Fruit fly (Drosophila melanogaster) whole organism, embryonic: ENCODE measurements around the gene CG44476.

ENCODE experiments used
- Awh ChIP-seq: fragments of 200-800 bp; sonication (Bioruptor generic); IDR thresholded peaks from 2 replicates; pipeline ENCODE4, ENCODE4 v1.3.6; 2022; ENCODE audit warnings: missing biosample characterization, missing genetic modification characterization
- CG10366 ChIP-seq: fragments of 200-800 bp; sonication (Bioruptor generic); IDR thresholded peaks from 2 replicates; pipeline ENCODE4 v1.3.6; 2022; ENCODE audit warnings: missing biosample characterization, missing genetic modification characterization
- CG10654 ChIP-seq: fragments of 200-800 bp; sonication (Bioruptor generic); optimal IDR thresholded peaks from 2 replicates; lab custom pipeline; 2016; ENCODE audit warnings: missing biosample characterization, missing genetic modification characterization
- CG11504 ChIP-seq: fragments of 200-800 bp; sonication (Bioruptor generic); optimal IDR thresholded peaks from 3 replicates; lab custom pipeline; 2019; ENCODE audit warnings: missing biosample characterization, mild to moderate bottlenecking, missing genetic modification characterization, moderate library complexity
- CG11723 ChIP-seq: fragments of 200-800 bp; sonication (Bioruptor generic); optimal IDR thresholded peaks from 2 replicates; lab custom pipeline; 2017; ENCODE audit warnings: missing biosample characterization, mild to moderate bottlenecking, missing genetic modification characterization
- CG12071 ChIP-seq: fragments of 200-800 bp; sonication (Bioruptor generic); optimal IDR thresholded peaks from 3 replicates; lab custom pipeline; 2018; ENCODE audit warnings: missing biosample characterization, mild to moderate bottlenecking, missing genetic modification characterization
- CG12236 ChIP-seq: fragments of 200-800 bp; sonication (Bioruptor generic); optimal IDR thresholded peaks from 2 replicates; lab custom pipeline; 2016; ENCODE audit warnings: missing biosample characterization, missing genetic modification characterization
- CG13624 ChIP-seq: fragments of 200-800 bp; sonication (Bioruptor generic); optimal IDR thresholded peaks from 2 replicates; lab custom pipeline; 2016; ENCODE audit warnings: missing biosample characterization, missing genetic modification characterization
- CG18011 ChIP-seq: fragments of 200-800 bp; sonication (Bioruptor generic); optimal IDR thresholded peaks from 2 replicates; lab custom pipeline; 2017; ENCODE audit warnings: missing biosample characterization, missing genetic modification characterization, mild to moderate bottlenecking, moderate library complexity, missing genotype
- CG30020 ChIP-seq: fragments of 200-800 bp; optimal IDR thresholded peaks from 2 replicates; lab custom pipeline; 2019; ENCODE audit warnings: missing biosample characterization, mild to moderate bottlenecking, missing genetic modification characterization, moderate library complexity
- CG34376 ChIP-seq: fragments of 200-800 bp; sonication (Bioruptor generic); optimal IDR thresholded peaks from 2 replicates; lab custom pipeline; 2018; ENCODE audit warnings: missing biosample characterization, mild to moderate bottlenecking, missing genetic modification characterization
- CG3838 ChIP-seq: fragments of 200-800 bp; sonication (Bioruptor generic); optimal IDR thresholded peaks from 3 replicates; lab custom pipeline; 2016; ENCODE audit warnings: missing biosample characterization, missing genetic modification characterization
- CG5953 ChIP-seq: fragments of 200-800 bp; sonication (Bioruptor generic); IDR thresholded peaks from 2 replicates; pipeline ENCODE4 v1.3.6; 2022; ENCODE audit warnings: missing biosample characterization, missing genetic modification characterization
- CG9932 ChIP-seq: fragments of 200-800 bp; sonication (Bioruptor generic); IDR thresholded peaks from 2 replicates; pipeline ENCODE4 v1.3.6; 2022; ENCODE audit warnings: missing biosample characterization, missing genetic modification characterization
- D19A ChIP-seq: fragments of 200-800 bp; optimal IDR thresholded peaks from 3 replicates; lab custom pipeline; 2019; ENCODE audit warnings: missing biosample characterization, mild to moderate bottlenecking, missing genetic modification characterization, moderate library complexity
- Dip3 ChIP-seq: fragments of 200-800 bp; sonication (Bioruptor generic); optimal IDR thresholded peaks from 3 replicates; lab custom pipeline; 2016; ENCODE audit warnings: missing biosample characterization, missing genetic modification characterization
- Doc3 ChIP-seq: fragments of 200-800 bp; sonication (Bioruptor generic); IDR thresholded peaks from 3 replicates; pipeline ENCODE4 v1.3.6; 2022; ENCODE audit warnings: missing biosample characterization, missing genetic modification characterization; ENCODE audit not compliant: partially characterized antibody
- Gug ChIP-seq: fragments of 200-800 bp; sonication (Bioruptor generic); IDR thresholded peaks from 4 replicates; pipeline ENCODE4 v1.3.6; 2022; ENCODE audit warnings: missing biosample characterization, missing genetic modification characterization
- HLH3B ChIP-seq: fragments of 200-800 bp; sonication (Bioruptor generic); IDR thresholded peaks from 2 replicates; pipeline ENCODE4 v1.3.6; 2022; ENCODE audit warnings: missing biosample characterization, missing genetic modification characterization
- Nf-YA ChIP-seq: fragments of 200-800 bp; sonication (Bioruptor generic); IDR thresholded peaks from 2 replicates; pipeline ENCODE4 v1.3.6; 2022; ENCODE audit warnings: missing biosample characterization, missing genetic modification characterization
- NfI ChIP-seq: fragments of 200-800 bp; sonication (Bioruptor generic); optimal IDR thresholded peaks from 3 replicates; lab custom pipeline; 2018; ENCODE audit warnings: missing biosample characterization, mild to moderate bottlenecking, missing genetic modification characterization, moderate library complexity
- Rx ChIP-seq: fragments of 200-800 bp; sonication (Bioruptor generic); IDR thresholded peaks from 2 replicates; pipeline ENCODE4 v1.3.6; 2022; ENCODE audit warnings: missing biosample characterization, missing genetic modification characterization
- Six4 ChIP-seq: fragments of 200-800 bp; sonication (Bioruptor generic); optimal IDR thresholded peaks from 2 replicates; lab custom pipeline; 2016; ENCODE audit warnings: missing biosample characterization, missing genetic modification characterization
- Vsx1 ChIP-seq: fragments of 200-800 bp; sonication (Bioruptor generic); optimal IDR thresholded peaks from 2 replicates; lab custom pipeline; 2017; ENCODE audit warnings: missing biosample characterization, mild to moderate bottlenecking, missing genetic modification characterization, missing genetic modification reagents
- ci ChIP-seq: fragments of 200-800 bp; sonication (Bioruptor generic); IDR thresholded peaks from 3 replicates; pipeline ENCODE4 v1.3.6; 2022; ENCODE audit warnings: missing biosample characterization, missing genetic modification characterization
- da ChIP-seq: fragments of 200-800 bp; sonication (Bioruptor generic); optimal IDR thresholded peaks from 2 replicates; lab custom pipeline; 2016; ENCODE audit warnings: missing biosample characterization, missing genetic modification characterization
- dmrt99B ChIP-seq: fragments of 200-800 bp; sonication (Bioruptor generic); optimal IDR thresholded peaks from 2 replicates; lab custom pipeline; 2018; ENCODE audit warnings: missing biosample characterization, mild to moderate bottlenecking, missing genetic modification characterization, moderate library complexity
- ems ChIP-seq: fragments of 200-800 bp; sonication (Bioruptor generic); optimal IDR thresholded peaks from 3 replicates; lab custom pipeline; 2016; ENCODE audit warnings: missing biosample characterization, missing genetic modification characterization
- en ChIP-seq: fragments of 200-800 bp; sonication (Bioruptor generic); optimal IDR thresholded peaks from 2 replicates; lab custom pipeline; 2016; ENCODE audit warnings: missing biosample characterization, missing genetic modification characterization
- hbn ChIP-seq: fragments of 200-800 bp; sonication (Bioruptor generic); IDR thresholded peaks from 2 replicates; pipeline ENCODE4 v1.3.6; 2022; ENCODE audit warnings: missing biosample characterization, missing genetic modification characterization; ENCODE audit not compliant: partially characterized antibody
- her ChIP-seq: fragments of 200-800 bp; sonication (Bioruptor generic); optimal IDR thresholded peaks from 2 replicates; lab custom pipeline; 2016; ENCODE audit warnings: missing biosample characterization, missing genetic modification characterization
- lab ChIP-seq: fragments of 200-800 bp; sonication (Bioruptor generic); optimal IDR thresholded peaks from 3 replicates; lab custom pipeline; 2017; ENCODE audit warnings: missing biosample characterization, missing genetic modification characterization, mild to moderate bottlenecking, moderate library complexity, missing genetic modification reagents
- nerfin-1 ChIP-seq: fragments of 200-800 bp; sonication (Bioruptor generic); optimal IDR thresholded peaks from 3 replicates; lab custom pipeline; 2019; ENCODE audit warnings: missing biosample characterization, mild to moderate bottlenecking, missing genetic modification characterization, moderate library complexity
- nerfin-2 ChIP-seq: fragments of 200-800 bp; sonication (Bioruptor generic); IDR thresholded peaks from 2 replicates; pipeline ENCODE4 v1.3.6; 2022; ENCODE audit warnings: missing biosample characterization, missing genetic modification characterization; ENCODE audit not compliant: partially characterized antibody
- org-1 ChIP-seq: fragments of 200-800 bp; sonication (Bioruptor generic); optimal IDR thresholded peaks from 2 replicates; lab custom pipeline; 2017; ENCODE audit warnings: missing biosample characterization, missing genetic modification characterization
- otp ChIP-seq: fragments of 200-800 bp; sonication (Bioruptor generic); IDR thresholded peaks from 3 replicates; pipeline ENCODE4, ENCODE4 v1.3.6; 2022; ENCODE audit warnings: missing biosample characterization, missing genetic modification characterization
- pros ChIP-seq: fragments of 200-800 bp; sonication (Bioruptor generic); optimal IDR thresholded peaks from 3 replicates; lab custom pipeline; 2019; ENCODE audit warnings: missing biosample characterization, mild to moderate bottlenecking, missing genetic modification characterization, moderate library complexity
- pzg ChIP-seq: fragments of 200-800 bp; sonication (Bioruptor generic); optimal IDR thresholded peaks from 3 replicates; lab custom pipeline; 2018; ENCODE audit warnings: missing biosample characterization, mild to moderate bottlenecking, missing genetic modification characterization, moderate library complexity
- run ChIP-seq: fragments of 200-800 bp; sonication (Bioruptor generic); optimal IDR thresholded peaks from 3 replicates; lab custom pipeline; 2018; ENCODE audit warnings: missing biosample characterization, mild to moderate bottlenecking, missing genetic modification characterization
- schlank ChIP-seq: fragments of 200-800 bp; sonication (Bioruptor generic); optimal IDR thresholded peaks from 2 replicates; lab custom pipeline; 2018; ENCODE audit warnings: missing biosample characterization, mild to moderate bottlenecking, missing genetic modification characterization
- shn ChIP-seq: fragments of 200-800 bp; sonication (Bioruptor generic); optimal IDR thresholded peaks from 3 replicates; lab custom pipeline; 2016; ENCODE audit warnings: missing biosample characterization, missing genetic modification characterization
- sima ChIP-seq: fragments of 200-800 bp; sonication (Bioruptor generic); optimal IDR thresholded peaks from 2 replicates; lab custom pipeline; 2016; ENCODE audit warnings: missing biosample characterization, missing genetic modification characterization
- sr ChIP-seq: fragments of 200-800 bp; sonication (Bioruptor generic); IDR thresholded peaks from 3 replicates; pipeline ENCODE4 v1.3.6; 2022; ENCODE audit warnings: missing biosample characterization, missing genetic modification characterization
- ssp ChIP-seq: fragments of 200-800 bp; sonication (Bioruptor generic); IDR thresholded peaks from 2 replicates; pipeline ENCODE4 v1.3.6; 2022; ENCODE audit warnings: missing biosample characterization, missing genetic modification characterization
- tin ChIP-seq: fragments of 200-800 bp; sonication (Bioruptor generic); optimal IDR thresholded peaks from 3 replicates; lab custom pipeline; 2016; ENCODE audit warnings: missing biosample characterization, missing genetic modification characterization
- ttk ChIP-seq: fragments of 200-800 bp; sonication (Bioruptor generic); IDR thresholded peaks from 2 replicates; pipeline ENCODE4 v2.1.2; 2022; ENCODE audit warnings: missing biosample characterization, missing genetic modification characterization
- unpg ChIP-seq: fragments of 200-800 bp; sonication (Bioruptor generic); optimal IDR thresholded peaks from 3 replicates; lab custom pipeline; 2018; ENCODE audit warnings: missing biosample characterization, mild to moderate bottlenecking, missing genetic modification characterization, moderate library complexity
- yki ChIP-seq: fragments of >200 bp; optimal IDR thresholded peaks from 3 replicates; lab custom pipeline; 2018
- zfh1 ChIP-seq: fragments of 200-800 bp; sonication (Bioruptor generic); IDR thresholded peaks from 3 replicates; pipeline ENCODE4 v1.3.6; 2022; ENCODE audit warnings: missing biosample characterization, missing genetic modification characterization

The CG44476 gene

dm6 chr2L:18141471-18142345 is 28.7 kb upstream of the CG44476 start (continued):
- TF ChIP-seq ttk (GFP tag; lab: Robert Waterston, UW) (peak; percentile 74), Vsx1 (GFP tag; lab: Kevin White, UChicago) (peak; percentile 29), unpg (peak; percentile 70), tin (peak; percentile 65), pros (GFP tag; lab: Kevin White, UChicago) (no peak), da (GFP tag; lab: Kevin White, UChicago) (no peak), CG10366 (peak; percentile 42), D19A (peak; percentile 31), shn (GFP tag; lab: Kevin White, UChicago) (no peak), yki (lab: Kevin White, UChicago) (no peak), dmrt99B (peak; percentile 81), CG10654 (GFP tag; lab: Kevin White, UChicago) (peak; percentile 62), CG3838 (GFP tag; lab: Kevin White, UChicago) (no peak), HLH3B (GFP tag; lab: Robert Waterston, UW) (peak; percentile 49), Awh (GFP tag; lab: Robert Waterston, UW) (peak; percentile 34; the same call in 1 of the 2 replicates), CG12071 (GFP tag; lab: Kevin White, UChicago) (peak; percentile 56), zfh1 (GFP tag; lab: Robert Waterston, UW) (0 out of 3 replicates have a peak, but pooled peaks have one; percentile 31), org-1 (GFP tag; lab: Kevin White, UChicago) (peak; percentile 57), otp (no peak; the same call in 2 of the 3 replicates), nerfin-2 (0 out of 2 replicates have a peak, but pooled peaks have one; percentile 28), sima (GFP tag; lab: Kevin White, UChicago) (no peak), CG12236 (GFP tag; lab: Kevin White, UChicago) (peak; percentile 62), CG13624 (GFP tag; lab: Kevin White, UChicago) (peak; percentile 23), ssp (GFP tag; lab: Robert Waterston, UW) (0 out of 2 replicates have a peak, but pooled peaks have one; percentile 4), CG9932 (0 out of 2 replicates have a peak, but pooled peaks have one; percentile 34), NfI (GFP tag; lab: Kevin White, UChicago) (peak; percentile 65), sr (GFP tag; lab: Robert Waterston, UW) (no peak), CG5953 (GFP tag; lab: Robert Waterston, UW) (0 out of 2 replicates have a peak, but pooled peaks have one; percentile 12), Dip3 (GFP tag; lab: Kevin White, UChicago) (peak; percentile 44), CG30020 (no peak), lab (GFP tag; lab: Kevin White, UChicago) (peak; percentile 71), nerfin-1 (tag; lab: Kevin White, UChicago) (peak; percentile 47), ci (GFP tag; lab: Robert Waterston, UW) (peak; percentile 73), CG11723 (peak; percentile 46), ems (GFP tag; lab: Kevin White, UChicago) (peak; percentile 40), CG34376 (GFP tag; lab: Kevin White, UChicago) (peak; percentile 68), hbn (GFP tag; lab: Robert Waterston, UW) (no peak), Six4 (GFP tag; lab: Kevin White, UChicago) (peak; percentile 55), her (GFP tag; lab: Kevin White, UChicago) (no peak), Doc3 (GFP tag; lab: Robert Waterston, UW) (no peak), Gug (GFP tag; lab: Robert Waterston, UW) (peak; percentile 49; the same call in 2 of the 4 replicates), CG18011 (peak; percentile 50), run (tag; lab: Kevin White, UChicago) (peak; percentile 53), Rx (GFP tag; lab: Robert Waterston, UW) (peak; percentile 43), pzg (no peak), CG11504 (tag; lab: Kevin White, UChicago) (peak; percentile 97), Nf-YA (GFP tag; lab: Robert Waterston, UW) (no peak), en (GFP tag; lab: Kevin White, UChicago) (no peak), schlank (peak; percentile 25)
